Worm (Caenorhabditis elegans) whole organism, L4/young adult: ENCODE data around the gene nhr-60.
"Not testable (repeated sequence)": the region's sequence is repeated elsewhere in the genome, so short reads cannot be mapped to it uniquely, and the experiment has no call there.

ENCODE experiments used
- W03F9.2 ChIP-seq: fragments of 150-350 bp; optimal IDR thresholded peaks from 2 replicates; lab custom pipeline; 2014; ENCODE audit warnings: missing biosample characterization, missing genetic modification characterization
- dao-5 ChIP-seq: sonication (generic microtip); optimal IDR thresholded peaks from 2 replicates; lab custom pipeline; 2016; ENCODE audit warnings: missing genotype, missing genetic modification characterization, moderate library complexity, missing compliant biosample characterization
- him-1 ChIP-seq: sonication (generic microtip); optimal IDR thresholded peaks from 2 replicates; lab custom pipeline; 2016; ENCODE audit warnings: missing genotype, missing genetic modification reagents, missing genetic modification characterization, missing compliant biosample characterization

Gene nhr-60

DNA sequence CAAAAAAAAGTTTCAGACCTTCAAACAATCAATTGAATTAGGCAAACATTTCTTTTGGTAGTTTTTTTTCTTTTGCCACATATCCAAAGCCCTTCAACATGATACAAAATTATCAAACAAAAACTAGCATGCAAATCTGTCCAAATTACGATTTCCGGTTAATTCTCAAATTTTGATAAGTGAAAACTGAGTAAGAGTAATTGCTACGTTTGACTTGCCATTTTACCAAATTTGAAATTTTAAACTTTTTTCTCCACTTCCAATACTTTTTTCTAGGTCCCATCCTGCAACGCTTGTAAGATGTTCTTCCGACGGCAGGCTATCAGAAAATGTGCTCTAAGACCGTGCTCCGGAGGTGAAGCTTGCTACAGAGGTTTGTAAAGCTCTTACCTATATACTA lies 23.0 kb upstream of the nhr-60 start, which contains the start of gene nhr-223:
Gene nhr-223, plus strand, starts transcription at position 301 of the 400 bp plus-strand sequence.
- TF ChIP-seq him-1 (tag; lab: Kevin White, UChicago) (no peak), dao-5 (tag; lab: Kevin White, UChicago) (no peak)

DNA sequence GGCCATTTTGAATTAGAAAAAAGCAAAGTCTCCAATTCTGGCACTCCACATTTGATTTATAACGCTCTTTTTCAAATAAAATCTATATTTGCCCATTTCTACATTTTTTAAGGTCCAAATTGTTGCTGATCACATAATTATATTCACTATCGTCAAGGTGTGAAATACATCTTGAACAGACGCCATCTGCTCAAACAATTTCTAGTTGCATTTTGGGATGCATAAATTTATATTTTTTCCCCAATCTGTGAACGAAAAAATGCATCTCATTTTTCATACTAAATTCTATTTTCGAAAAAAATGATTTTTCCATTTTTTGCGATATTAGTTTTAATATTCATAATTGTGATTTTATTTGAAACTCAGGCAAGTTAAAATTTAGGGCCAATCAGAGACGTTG lies 20.2 kb upstream of the nhr-60 start, which contains the start of gene T26E4.7:
Gene T26E4.7, plus strand, starts transcription at position 301 of the 400 bp plus-strand sequence.
- TF ChIP-seq dao-5 (tag; lab: Kevin White, UChicago) (no peak), W03F9.2 (tag; lab: Kevin White, UChicago) (no peak), him-1 (tag; lab: Kevin White, UChicago) (no peak)

DNA sequence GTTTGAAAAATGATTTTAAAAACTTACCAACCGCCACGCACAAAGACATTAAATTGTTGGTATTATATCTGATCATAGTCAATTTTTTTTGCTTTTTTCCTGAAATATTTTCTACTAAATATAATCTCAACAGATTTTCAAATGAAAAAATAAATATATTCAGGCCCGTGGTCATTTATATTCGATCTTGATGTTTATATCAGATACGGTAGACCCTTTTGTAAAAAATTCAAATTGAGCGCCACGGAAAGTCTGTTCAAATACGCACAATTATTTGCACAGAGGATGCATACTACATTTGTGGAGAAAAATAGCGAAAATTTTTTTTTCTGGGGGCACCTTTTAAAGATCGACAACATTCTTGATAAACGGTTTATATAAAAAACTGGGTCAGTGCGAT lies 19.4 kb upstream of the nhr-60 start, which contains the start of gene T26E4.4:
Gene T26E4.4, minus strand, starts transcription at position 101 of the 400 bp plus-strand sequence.
- no peak for TF ChIP-seq W03F9.2 (tag; lab: Kevin White, UChicago)
- no peak for TF ChIP-seq him-1 (tag; lab: Kevin White, UChicago)
- no peak for TF ChIP-seq dao-5 (tag; lab: Kevin White, UChicago)

DNA sequence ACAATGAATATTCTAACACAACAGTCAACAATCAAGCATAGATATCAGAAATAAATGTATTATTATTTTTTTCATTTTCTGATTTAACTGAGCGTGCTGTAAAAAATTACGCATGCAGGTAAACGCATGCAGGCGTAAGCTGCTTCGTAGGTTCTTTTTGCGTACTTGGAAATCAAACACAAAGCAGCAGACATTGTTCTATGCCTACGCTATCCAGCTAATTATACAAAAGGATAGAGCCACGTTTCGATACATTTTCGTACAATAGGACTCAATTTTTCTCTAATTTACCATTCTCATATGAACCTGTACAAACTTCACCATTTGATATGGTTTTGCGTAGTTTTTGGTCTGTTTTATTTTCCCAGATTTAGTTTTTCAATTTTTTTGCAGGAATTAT lies 9.5 kb upstream of the nhr-60 start, which contains the start of gene T26E4.3:
Gene T26E4.3, plus strand, starts transcription at position 301 of the 400 bp plus-strand sequence.
- TF ChIP-seq W03F9.2 (tag; lab: Kevin White, UChicago) (no peak), dao-5 (tag; lab: Kevin White, UChicago) (no peak), him-1 (tag; lab: Kevin White, UChicago) (no peak)

DNA sequence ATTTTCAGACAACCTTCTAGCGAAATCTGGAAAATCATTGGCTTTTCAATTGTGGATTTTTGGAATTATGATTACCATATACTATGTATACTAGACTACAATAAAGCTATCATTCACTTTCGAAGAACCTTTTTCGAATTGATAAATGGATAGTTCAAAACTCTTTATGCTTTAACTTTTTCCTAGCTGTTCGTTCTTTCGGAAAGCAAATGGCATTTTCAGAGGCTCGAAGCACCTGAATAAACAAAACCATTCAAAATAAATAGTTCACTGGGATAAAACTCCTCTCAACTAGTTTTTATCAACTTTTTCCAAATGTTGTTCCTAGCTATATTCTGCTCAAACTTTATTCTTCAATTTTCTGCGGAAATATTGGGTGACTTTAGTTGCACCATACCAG lies 8.0 kb upstream of the nhr-60 start, which contains the start of gene T26E4.2:
Gene T26E4.2, plus strand, starts transcription at position 301 of the 400 bp plus-strand sequence.
- TF ChIP-seq W03F9.2 (tag; lab: Kevin White, UChicago) (no peak), him-1 (tag; lab: Kevin White, UChicago) (no peak), dao-5 (tag; lab: Kevin White, UChicago) (no peak)

DNA sequence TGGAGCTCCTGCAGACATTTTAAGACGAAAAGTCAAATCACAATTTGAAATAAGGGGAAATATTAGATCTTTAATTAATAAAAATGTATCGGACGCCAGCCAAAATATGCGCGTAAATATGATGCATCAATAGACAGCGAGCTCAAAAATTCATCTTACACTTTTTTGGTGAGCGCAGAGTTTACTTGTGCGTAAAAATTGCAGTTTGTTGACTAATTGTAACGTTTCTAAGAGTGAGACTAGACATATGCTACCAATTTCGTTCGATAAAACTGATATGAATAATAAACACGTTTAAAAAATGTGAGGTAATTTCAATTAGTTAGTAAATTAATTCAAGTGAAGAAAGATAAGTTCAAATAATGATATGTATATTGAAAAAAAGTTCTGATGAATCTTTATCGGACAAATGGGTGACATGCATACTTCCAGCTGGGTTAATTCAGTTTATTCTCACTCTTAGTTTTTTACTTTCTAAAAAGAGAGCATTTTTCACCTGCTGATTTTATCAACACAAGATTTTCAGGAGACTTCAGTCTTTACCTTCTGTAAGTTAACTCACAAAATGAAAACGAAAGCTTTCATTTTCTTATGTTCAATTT lies 6.2 kb upstream of the nhr-60 start, which contains the start of the genes nhr-285 and irld-52:
Gene nhr-285, minus strand, starts transcription at position 101 of the 602 bp plus-strand sequence.
Gene irld-52, plus strand, starts transcription at position 552 of the 602 bp plus-strand sequence.
- TF ChIP-seq W03F9.2 (tag; lab: Kevin White, UChicago) (no peak), him-1 (tag; lab: Kevin White, UChicago) (no peak), dao-5 (tag; lab: Kevin White, UChicago) (no peak)

DNA sequence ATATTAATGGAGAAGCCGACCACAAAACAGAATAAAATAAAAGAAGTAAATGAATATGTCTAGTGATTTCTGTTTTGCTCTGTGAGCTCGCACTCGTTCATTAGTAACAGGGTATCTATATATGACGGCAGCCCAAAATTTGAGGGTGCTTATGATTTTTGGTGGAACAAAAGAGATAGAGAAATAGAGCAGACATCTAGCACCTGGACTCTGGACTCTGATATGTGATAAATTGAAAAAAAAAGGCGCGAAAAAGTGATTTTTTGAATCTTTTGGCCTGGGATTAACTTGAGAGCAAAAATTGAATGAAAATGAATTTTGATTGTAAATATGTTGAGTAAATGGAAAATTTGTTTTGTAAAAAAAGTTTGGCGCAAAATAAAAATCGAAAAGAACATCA lies 3.6 kb upstream of the nhr-60 start, which contains the start of gene nhr-283:
Gene nhr-283, minus strand, starts transcription at position 101 of the 400 bp plus-strand sequence.
- TF ChIP-seq W03F9.2 (tag; lab: Kevin White, UChicago) (no peak), him-1 (tag; lab: Kevin White, UChicago) (no peak), dao-5 (tag; lab: Kevin White, UChicago) (no peak)

DNA sequence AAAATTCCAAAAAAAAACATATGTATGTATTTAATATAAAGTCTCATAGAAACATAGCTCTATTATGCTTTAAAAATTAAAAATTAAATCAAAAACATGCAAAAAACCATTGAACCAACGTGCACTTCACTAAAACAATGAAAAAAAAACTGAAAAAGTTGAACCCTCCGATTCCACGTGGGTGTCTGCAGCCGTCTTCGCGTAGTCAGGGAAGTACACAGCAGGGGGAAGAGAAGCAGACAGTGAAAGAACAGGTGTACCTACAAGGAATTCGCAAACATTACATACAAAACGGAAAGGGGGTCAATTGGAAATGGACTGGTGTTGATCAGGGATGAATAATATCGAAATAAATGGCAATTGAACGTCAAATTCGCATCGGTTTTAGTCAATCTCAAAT lies 900 bp upstream of the nhr-60 start:
- no peak for TF ChIP-seq dao-5 (tag; lab: Kevin White, UChicago)
- TF ChIP-seq W03F9.2 (tag; lab: Kevin White, UChicago): no peak
- TF ChIP-seq him-1 (tag; lab: Kevin White, UChicago): no peak

DNA sequence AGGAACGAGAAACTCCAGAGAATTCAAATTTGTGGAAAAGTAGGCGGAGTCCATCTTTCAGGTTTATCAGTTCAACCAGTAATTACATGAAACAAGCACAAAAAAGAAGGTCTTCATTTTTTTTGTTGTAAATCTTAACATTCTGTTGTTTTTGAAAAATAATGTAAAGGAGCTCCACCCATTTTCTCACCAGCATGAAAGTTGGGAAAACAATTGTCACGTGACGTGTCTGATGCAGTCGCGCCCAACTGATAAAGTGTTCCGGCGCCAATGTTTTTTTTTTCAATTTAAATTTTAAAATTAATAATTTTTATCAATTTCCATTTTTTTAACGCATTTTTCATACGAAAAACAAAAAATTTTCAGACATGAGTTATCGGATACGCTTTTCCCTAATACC lies 4.0 kb downstream of the nhr-60 start, which contains the start of gene F57A10.4:
Gene F57A10.4, plus strand, starts transcription at position 367 of the 400 bp plus-strand sequence.
- no peak for TF ChIP-seq dao-5 (tag; lab: Kevin White, UChicago)

DNA sequence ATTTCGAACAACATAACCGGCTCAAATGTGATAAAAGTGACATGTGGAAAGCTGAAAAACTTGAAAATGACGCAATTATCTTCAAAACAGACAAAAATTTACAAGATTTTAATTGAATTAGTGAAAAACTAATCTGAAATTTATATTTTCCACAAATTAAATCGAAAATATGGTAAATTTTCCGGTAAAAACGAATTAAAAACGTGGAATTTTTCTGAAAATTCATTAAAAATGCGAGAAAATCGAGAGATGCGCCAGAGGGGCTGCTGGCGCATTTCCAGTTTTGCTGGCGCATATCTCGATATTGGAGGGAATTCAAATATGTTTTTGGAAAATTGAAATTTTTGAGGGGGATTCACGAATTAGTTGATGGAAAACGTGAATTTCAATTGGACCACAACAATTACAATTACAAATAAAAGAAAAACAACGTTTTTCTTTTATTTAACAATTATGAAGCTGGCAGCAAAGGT lies 6.9 kb downstream of the nhr-60 start, which contains the start of the genes haf-3 and F57A10.2:
Gene haf-3, minus strand, starts transcription at position 51 of the 473 bp plus-strand sequence.
Gene F57A10.2, plus strand, starts transcription at position 454 of the 473 bp plus-strand sequence.
- TF ChIP-seq W03F9.2 (tag; lab: Kevin White, UChicago) (peak; percentile 95), him-1 (tag; lab: Kevin White, UChicago) (peak; percentile 47), dao-5 (tag; lab: Kevin White, UChicago) (no peak)

DNA sequence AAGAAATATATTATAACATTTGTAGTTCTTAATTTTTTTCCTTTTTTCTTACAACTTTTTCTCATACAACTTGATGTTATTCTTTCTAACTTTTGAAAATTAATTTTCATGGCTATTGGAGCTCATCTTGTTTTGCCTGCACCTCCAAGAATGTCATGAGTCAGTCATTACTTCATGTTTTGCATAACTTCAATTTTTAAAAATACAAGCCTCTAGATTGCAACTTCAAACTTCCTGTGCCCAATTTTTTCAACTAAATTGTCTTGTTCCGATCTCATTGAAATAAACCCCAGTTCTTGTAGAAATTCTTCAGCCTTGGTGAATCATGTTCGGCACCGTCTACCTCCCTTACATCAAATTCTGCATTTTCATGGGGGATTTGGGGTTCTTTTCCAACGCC lies 14.6 kb downstream of the nhr-60 start, which contains the start of gene str-9:
Gene str-9, plus strand, starts transcription at position 301 of the 400 bp plus-strand sequence.
- TF ChIP-seq W03F9.2 (tag; lab: Kevin White, UChicago) (no peak), him-1 (tag; lab: Kevin White, UChicago) (no peak)

DNA sequence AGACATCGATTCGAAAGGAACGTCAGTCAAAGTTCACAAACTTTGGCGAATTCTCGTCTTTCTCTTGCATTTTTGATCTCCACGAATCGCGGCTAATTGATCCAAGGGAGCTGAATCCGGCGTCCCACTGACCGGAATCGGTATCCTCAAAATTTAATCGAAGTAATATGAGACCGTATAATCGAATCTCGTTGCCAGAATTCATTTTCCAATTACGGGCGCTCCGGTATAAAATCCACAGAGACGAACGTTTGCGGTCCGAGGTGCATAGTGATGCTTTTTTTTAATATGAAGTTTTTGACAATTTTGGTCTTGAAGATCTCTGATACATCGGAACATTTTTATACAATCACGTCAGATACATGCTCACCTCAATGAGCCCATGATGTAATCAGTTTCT lies 15.4 kb downstream of the nhr-60 start:
- no peak for TF ChIP-seq W03F9.2 (tag; lab: Kevin White, UChicago)
- no peak for TF ChIP-seq dao-5 (tag; lab: Kevin White, UChicago)
- TF ChIP-seq him-1 (tag; lab: Kevin White, UChicago): no peak

DNA sequence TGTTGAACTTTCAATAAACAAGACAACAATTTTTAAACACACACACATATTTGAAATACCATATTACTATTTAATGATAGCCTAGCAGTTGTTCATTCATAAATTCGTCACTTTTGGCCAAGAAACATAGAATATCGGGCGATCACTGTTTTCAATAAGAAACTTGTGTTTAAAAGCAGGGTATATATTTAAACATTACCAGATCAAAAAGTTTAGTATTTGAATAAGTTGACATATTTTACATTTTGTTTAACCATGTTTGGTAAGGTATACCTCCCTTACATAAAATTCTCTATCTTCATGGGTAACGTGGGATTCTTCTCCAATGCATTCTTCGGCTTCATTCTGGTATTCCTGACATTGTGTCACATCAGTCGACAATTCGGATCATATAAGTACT lies 18.3 kb downstream of the nhr-60 start, which contains the start of gene str-8:
Gene str-8, plus strand, starts transcription at position 301 of the 400 bp plus-strand sequence.
- TF ChIP-seq W03F9.2, him-1, dao-5 (tag; lab: Kevin White, UChicago): not testable (repeated sequence)
